Fruit fly (Drosophila melanogaster): Measurements from ENCODE around the gene CG17298.
A peak's percentile ranks its signal among the peaks of the same experiment; 100 is the strongest.

The CG17298 gene

dm6 chr3R:21273427-21274038 is 9.5 kb upstream of the CG17298 start, which contains the start of gene CG3308 (continued):
- TF ChIP-seq Hr51 (GFP tag; optimal IDR thresholded peaks at IDR 0.05) = peak in 1 of 2 experiments; percentile 10
- peak; percentile 88 for TF ChIP-seq stwl (tag; optimal IDR thresholded peaks at IDR 0.05)
- TF ChIP-seq CG9876 (GFP tag; optimal IDR thresholded peaks at IDR 0.05) = peak; percentile 20
- TF ChIP-seq HHEX (GFP tag; optimal IDR thresholded peaks at IDR 0.05) = no peak
- TF ChIP-seq Doc3 (GFP tag; IDR thresholded peaks at IDR 0.05; ENCODE audit: partially characterized antibody) = peak; percentile 66; the same call in 2 of the 3 replicates
- peak; percentile 82 for TF ChIP-seq Scr (GFP tag; IDR thresholded peaks at IDR 0.05; ENCODE audit: partially characterized antibody)
- no peak for TF ChIP-seq CG12236 (GFP tag; optimal IDR thresholded peaks at IDR 0.05)
- peak; percentile 83 for TF ChIP-seq CG34224 (GFP tag; IDR thresholded peaks at IDR 0.05; ENCODE audit: partially characterized antibody)
- peak; percentile 33 for TF ChIP-seq CG18599 (GFP tag; optimal IDR thresholded peaks at IDR 0.05)
- peak; percentile 73 for TF ChIP-seq sna (GFP tag; IDR thresholded peaks at IDR 0.05; ENCODE audit: partially characterized antibody)
- TF ChIP-seq Chrac-16 (GFP tag; optimal IDR thresholded peaks at IDR 0.05) = no peak
- peak; percentile 84 for TF ChIP-seq CG16813 (GFP tag; IDR thresholded peaks at IDR 0.05; ENCODE audit: partially characterized antibody)
- TF ChIP-seq CG2129 (GFP tag; IDR thresholded peaks at IDR 0.05; ENCODE audit: partially characterized antibody) = peak; percentile 65
- TF ChIP-seq CG10321 (GFP tag; IDR thresholded peaks at IDR 0.05) = no peak
- no peak for TF ChIP-seq sqz (GFP tag; optimal IDR thresholded peaks at IDR 0.05)
- no peak for TF ChIP-seq Eip74EF (GFP tag; optimal IDR thresholded peaks at IDR 0.05)
- TF ChIP-seq CG17361 (GFP tag; IDR thresholded peaks at IDR 0.05) = peak; percentile 46; the same call in 1 of the 3 replicates
- TF ChIP-seq CG4820 (GFP tag; optimal IDR thresholded peaks at IDR 0.05) = no peak
- peak; percentile 45 for TF ChIP-seq phol (tag; optimal IDR thresholded peaks at IDR 0.05)
- no peak for TF ChIP-seq tgo (GFP tag; IDR thresholded peaks at IDR 0.05)
- TF ChIP-seq NFAT (GFP tag; IDR thresholded peaks at IDR 0.05) = peak; percentile 67; the same call in 1 of the 2 replicates
- TF ChIP-seq CG17802 (tag; optimal IDR thresholded peaks at IDR 0.05) = no peak
- peak; percentile 75 for TF ChIP-seq hbn (GFP tag; IDR thresholded peaks at IDR 0.05; ENCODE audit: partially characterized antibody)
- TF ChIP-seq HLHmδ (GFP tag; optimal IDR thresholded peaks at IDR 0.05) = no peak
- no peak for TF ChIP-seq sim (GFP tag; IDR thresholded peaks at IDR 0.05)
- peak; percentile 56 for TF ChIP-seq lilli (GFP tag; optimal IDR thresholded peaks at IDR 0.05)
- no peak for TF ChIP-seq CG16815 (GFP tag; optimal IDR thresholded peaks at IDR 0.05)
- no peak for TF ChIP-seq gsb (GFP tag; IDR thresholded peaks at IDR 0.05)
- TF ChIP-seq Deaf1 (tag; optimal IDR thresholded peaks at IDR 0.05) = peak; percentile 47
- TF ChIP-seq bcd (GFP tag; optimal IDR thresholded peaks at IDR 0.05) = peak; percentile 31
- no peak for TF ChIP-seq scrt (GFP tag; optimal IDR thresholded peaks at IDR 0.05)
- TF ChIP-seq CG4328 (GFP tag; optimal IDR thresholded peaks at IDR 0.05) = no peak
- no peak for TF ChIP-seq fd3F (GFP tag; optimal IDR thresholded peaks at IDR 0.05)
- TF ChIP-seq Hr39 (optimal IDR thresholded peaks at IDR 0.05) = no peak
- peak in 1 of 2 experiments; percentile 26 for TF ChIP-seq insv (GFP tag; optimal IDR thresholded peaks at IDR 0.05)
- TF ChIP-seq Asciz (GFP tag; optimal IDR thresholded peaks at IDR 0.05) = no peak
- peak; percentile 12 for TF ChIP-seq unpg (GFP tag; optimal IDR thresholded peaks at IDR 0.05)
- no peak for TF ChIP-seq Jarid2 (GFP tag; optimal IDR thresholded peaks at IDR 0.05)
- peak; percentile 6 for TF ChIP-seq gcm (GFP tag; optimal IDR thresholded peaks at IDR 0.05)
- peak; percentile 23 for TF ChIP-seq zfh2 (GFP tag; optimal IDR thresholded peaks at IDR 0.05)
- no peak for TF ChIP-seq H2.0 (GFP tag; IDR thresholded peaks at IDR 0.05)
- TF ChIP-seq dm (GFP tag; optimal IDR thresholded peaks at IDR 0.05) = peak; percentile 29
- TF ChIP-seq CG11247 (GFP tag; IDR thresholded peaks at IDR 0.05) = peak; percentile 59; the same call in 1 of the 2 replicates
- TF ChIP-seq CG16779 (GFP tag; IDR thresholded peaks at IDR 0.05) = peak; percentile 54; the same call in 1 of the 2 replicates
- no peak for TF ChIP-seq dati (GFP tag; IDR thresholded peaks at IDR 0.05)
- TF ChIP-seq bbx (GFP tag; IDR thresholded peaks at IDR 0.05; ENCODE audit: partially characterized antibody) = peak; percentile 90
- TF ChIP-seq CG18476 (GFP tag; optimal IDR thresholded peaks at IDR 0.05) = peak; percentile 24
- TF ChIP-seq gro (GFP tag; optimal IDR thresholded peaks at IDR 0.05) = peak; percentile 65

Data from whole organism, embryonic.